Fruit fly (Drosophila melanogaster): ENCODE results near the gene CG10011.

DNA sequence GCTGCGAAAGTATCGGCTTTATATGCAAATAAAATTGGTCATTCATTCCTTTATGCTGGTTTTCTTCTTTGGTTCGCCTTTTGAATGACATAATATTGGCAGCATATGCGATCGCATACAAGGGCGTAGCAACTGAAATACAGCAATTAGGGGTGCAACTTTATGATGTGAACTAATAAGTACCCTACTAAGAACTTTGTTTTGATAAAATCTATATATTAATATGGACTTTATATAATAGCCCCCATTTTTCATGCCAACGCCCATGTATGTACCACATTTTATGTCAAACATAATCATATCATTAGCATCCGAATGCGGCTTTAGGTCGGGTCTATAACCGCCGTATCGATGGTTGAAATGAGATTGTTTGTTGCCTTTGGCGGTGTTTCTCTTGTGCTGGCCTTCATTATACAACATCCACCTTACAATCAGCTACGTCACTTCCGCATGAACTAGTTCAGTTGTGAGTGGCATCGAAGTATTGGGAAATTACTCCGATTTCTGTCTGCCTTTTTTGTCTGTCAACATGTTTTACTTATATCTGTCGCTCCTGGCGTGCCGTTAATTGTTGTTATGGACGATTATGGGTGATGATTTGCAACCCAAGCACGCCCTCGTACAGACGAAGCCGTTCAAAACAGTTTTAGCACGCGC lies 42.1 kb upstream of the CG10011 start:
- TF ChIP-seq foxo (GFP tag; optimal IDR thresholded peaks at IDR 0.05) (no peak), CG9705 (GFP tag; optimal IDR thresholded peaks at IDR 0.05) (no peak), Mio (GFP tag; optimal IDR thresholded peaks at IDR 0.05) (no peak), pan (optimal IDR thresholded peaks at IDR 0.05) (no peak), Dfd (GFP tag; optimal IDR thresholded peaks at IDR 0.05) (no peak), sage (GFP tag; optimal IDR thresholded peaks at IDR 0.05) (no peak), fru (GFP tag; optimal IDR thresholded peaks at IDR 0.05) (no peak), GATAd (GFP tag; optimal IDR thresholded peaks at IDR 0.05) (no peak), usp (GFP tag; optimal IDR thresholded peaks at IDR 0.05) (no peak), Vsx2 (GFP tag; optimal IDR thresholded peaks at IDR 0.05; ENCODE audit: partially characterized antibody) (no peak), psq (GFP tag; optimal IDR thresholded peaks at IDR 0.05) (no peak), Abd-B (GFP tag; optimal IDR thresholded peaks at IDR 0.05) (no peak), lola (GFP tag; optimal IDR thresholded peaks at IDR 0.05) (no peak), Myc (optimal IDR thresholded peaks at IDR 0.05) (no peak)
